Worm (Caenorhabditis elegans) whole organism, midembryonic: ENCODE measurements around the gene K11H12.7.

Experiments
- T22C8.4 ChIP-seq: fragments of 200-800 bp; sonication (Bioruptor generic); IDR thresholded peaks from 2 replicates; pipeline ENCODE4 v1.3.6; 2022; ENCODE audit warnings: missing genetic modification characterization, missing compliant biosample characterization
- cog-1 ChIP-seq: sonication (generic microtip); optimal IDR thresholded peaks from 2 replicates; lab custom pipeline; 2016; ENCODE audit warnings: missing genetic modification characterization, missing compliant biosample characterization
- flt-1 ChIP-seq: fragments of 200-800 bp; sonication (Bioruptor generic); IDR thresholded peaks from 2 replicates; pipeline ENCODE4 v1.3.6; 2022; ENCODE audit warnings: missing genetic modification characterization, missing compliant biosample characterization
- klf-2 ChIP-seq: fragments of 200-800 bp; sonication (Bioruptor generic); conservative IDR thresholded peaks from 2 replicates; pipeline ENCODE4 v1.3.6; 2022; ENCODE audit warnings: missing genetic modification reagents, missing genetic modification characterization, missing compliant biosample characterization
- med-1 ChIP-seq: sonication (generic microtip); optimal IDR thresholded peaks from 2 replicates; lab custom pipeline; 2017; ENCODE audit warnings: missing genetic modification characterization, mild to moderate bottlenecking, missing compliant biosample characterization, antibody characterized with exemption, missing genetic modification reagents; ENCODE audit not compliant: insufficient read depth
- ref-1 ChIP-seq: fragments of 200-800 bp; sonication (Bioruptor generic); conservative IDR thresholded peaks from 2 replicates; pipeline ENCODE4 v1.3.6; 2022; ENCODE audit warnings: missing genetic modification reagents, missing genetic modification characterization, missing compliant biosample characterization
- tab-1 ChIP-seq: fragments of 200-800 bp; sonication (Bioruptor generic); IDR thresholded peaks from 2 replicates; pipeline ENCODE4 v1.3.6; 2022; ENCODE audit warnings: missing genetic modification characterization, missing compliant biosample characterization
- ztf-23 ChIP-seq: fragments of 200-800 bp; sonication (Bioruptor generic); IDR thresholded peaks from 2 replicates; pipeline ENCODE4 v1.3.6; 2022; ENCODE audit warnings: missing genetic modification reagents, missing genetic modification characterization, missing compliant biosample characterization
- ztf-29 ChIP-seq: fragments of 200-800 bp; sonication (Bioruptor generic); IDR thresholded peaks from 2 replicates; pipeline ENCODE4 v1.3.6; 2022; ENCODE audit warnings: missing genetic modification reagents, missing genetic modification characterization, missing compliant biosample characterization

- TF ChIP-seq flt-1 (peak; percentile 94), klf-2 (GFP tag; lab: Robert Waterston, UW) (peak; percentile 74; the same call in 1 of the 2 replicates), ztf-29 (peak; percentile 70; the same call in 1 of the 2 replicates), T22C8.4 (GFP tag; lab: Robert Waterston, UW) (peak; percentile 88), ref-1 (GFP tag; lab: Robert Waterston, UW) (peak; percentile 76), med-1 (GFP tag; lab: Kevin White, UChicago) (peak; percentile 64), ztf-23 (GFP tag; lab: Robert Waterston, UW) (peak; percentile 89), cog-1 (tag; lab: Kevin White, UChicago) (peak; percentile 75), tab-1 (GFP tag; lab: Robert Waterston, UW) (peak; percentile 90)
These were observed 45.0 kb upstream of the K11H12.7 start for ce11 chrIV:620324-620723.
